Fruit fly (Drosophila melanogaster): ENCODE data around the gene ds.

DNA sequence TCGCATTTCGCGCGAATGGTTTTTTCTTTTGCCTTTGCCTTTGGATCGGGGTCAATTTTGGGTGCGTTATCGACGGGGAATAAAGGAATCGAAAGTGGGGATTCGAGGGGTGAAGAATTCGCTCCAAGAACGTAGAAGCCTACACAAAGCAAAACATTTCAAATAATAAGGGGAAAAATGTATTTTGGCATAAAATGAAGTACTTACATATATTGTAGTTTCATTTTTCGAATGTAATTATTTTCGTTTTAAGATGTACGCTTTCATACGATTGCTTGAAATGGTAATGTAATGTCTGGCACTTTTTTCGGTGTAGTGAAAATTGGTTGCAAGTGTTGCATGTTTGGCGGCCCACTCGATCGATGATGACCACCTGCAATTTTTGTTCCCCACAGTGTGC, 99.8 kb downstream of the ds start:
- TF ChIP-seq CG17806 (tag; optimal IDR thresholded peaks at IDR 0.05) = no peak
- no peak for TF ChIP-seq CG15710 (tag; optimal IDR thresholded peaks at IDR 0.05)
- no peak for TF ChIP-seq CG12605 (GFP tag; IDR thresholded peaks at IDR 0.05)
- TF ChIP-seq CG34367 (tag; optimal IDR thresholded peaks at IDR 0.05) = no peak
- no peak for TF ChIP-seq fd96Ca (GFP tag; IDR thresholded peaks at IDR 0.05)
- no peak for TF ChIP-seq CG32121 (GFP tag; IDR thresholded peaks at IDR 0.05)

Measured in whole organism, pupa.